Fruit fly (Drosophila melanogaster): ENCODE data around the gene Mec2.

Mec2 gene

DNA sequence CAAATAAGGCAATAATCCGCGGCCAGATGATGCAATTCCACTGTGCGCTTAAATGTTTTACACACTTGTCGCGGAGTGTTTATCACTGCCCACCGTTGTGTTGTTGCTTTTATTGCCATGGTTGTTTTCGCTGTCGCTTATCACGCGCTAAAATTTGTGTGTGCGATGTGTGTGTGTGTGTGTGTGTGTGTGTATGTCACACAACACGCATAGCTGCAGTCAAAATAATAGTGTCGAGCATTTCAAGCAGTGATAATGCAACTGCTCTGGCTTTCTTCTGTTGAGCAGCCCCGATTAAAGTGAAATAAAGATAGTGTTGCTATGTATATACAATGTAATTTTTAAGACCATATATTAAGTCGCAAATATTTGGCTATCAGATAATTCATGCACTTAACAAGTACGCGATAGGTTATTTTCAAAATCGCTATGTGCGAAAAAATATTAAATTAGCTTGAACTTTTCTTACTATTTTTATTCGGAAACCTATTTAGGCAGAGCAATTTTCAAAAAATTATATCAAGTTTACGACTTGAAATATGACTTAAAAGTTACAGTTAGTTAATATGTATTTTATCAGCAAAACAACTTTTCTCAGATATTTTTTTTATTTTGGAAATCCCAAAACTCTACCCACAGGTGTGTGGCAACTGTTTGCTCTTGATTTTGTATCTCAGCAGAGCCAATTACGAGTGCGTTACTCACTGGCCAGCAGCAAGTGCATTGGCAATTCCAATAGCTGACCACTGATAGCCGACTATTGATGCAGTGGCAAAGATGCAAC lies 21.5 kb upstream of the Mec2 start:
- TF ChIP-seq Met (GFP tag; optimal IDR thresholded peaks at IDR 0.05), result peak; percentile 59
- TF ChIP-seq CG15336 (GFP tag; IDR thresholded peaks at IDR 0.05), result no peak
- TF ChIP-seq OdsH (GFP tag; optimal IDR thresholded peaks at IDR 0.05), result peak; percentile 17
- no peak for TF ChIP-seq Sox14 (GFP tag; optimal IDR thresholded peaks at IDR 0.05)
- peak; percentile 26 for TF ChIP-seq CG3032 (tag; optimal IDR thresholded peaks at IDR 0.05)
- TF ChIP-seq Smox (GFP tag; optimal IDR thresholded peaks at IDR 0.05), result peak; percentile 45
- peak; percentile 19 for TF ChIP-seq net (GFP tag; optimal IDR thresholded peaks at IDR 0.05)
- peak; percentile 48 for TF ChIP-seq CG8632 (GFP tag; optimal IDR thresholded peaks at IDR 0.05)
- peak; percentile 82 for TF ChIP-seq svp (GFP tag)
- no peak for TF ChIP-seq dac (GFP tag; optimal IDR thresholded peaks at IDR 0.05)
- TF ChIP-seq CG6808 (GFP tag; optimal IDR thresholded peaks at IDR 0.05), result peak; percentile 41
- TF ChIP-seq CG11902 (GFP tag; optimal IDR thresholded peaks at IDR 0.05), result peak; percentile 5
- peak; percentile 35 for TF ChIP-seq CG34406 (GFP tag; optimal IDR thresholded peaks at IDR 0.05)
- TF ChIP-seq esn (GFP tag; optimal IDR thresholded peaks at IDR 0.05), result peak; percentile 62
- TF ChIP-seq CG6854 (GFP tag; optimal IDR thresholded peaks at IDR 0.05), result no peak
- no peak for TF ChIP-seq CG8119 (GFP tag; IDR thresholded peaks at IDR 0.05)
- no peak for TF ChIP-seq Eip93F (GFP tag; optimal IDR thresholded peaks at IDR 0.05)
- TF ChIP-seq CG32006 (GFP tag; optimal IDR thresholded peaks at IDR 0.05), result peak; percentile 73
- TF ChIP-seq Eip78C (GFP tag), result peak; percentile 89
- no peak for TF ChIP-seq Hr38 (GFP tag; optimal IDR thresholded peaks at IDR 0.05)
- peak; percentile 7 for TF ChIP-seq CG4318 (GFP tag; optimal IDR thresholded peaks at IDR 0.05)
- peak; percentile 49 for TF ChIP-seq Sox102F (GFP tag; optimal IDR thresholded peaks at IDR 0.05)
- TF ChIP-seq CG1621 (tag; optimal IDR thresholded peaks at IDR 0.05), result peak; percentile 0
- TF ChIP-seq CG9139 (GFP tag; optimal IDR thresholded peaks at IDR 0.05), result no peak
- TF ChIP-seq ss (GFP tag; optimal IDR thresholded peaks at IDR 0.05), result no peak
- no peak for TF ChIP-seq Gug (GFP tag; IDR thresholded peaks at IDR 0.05)
- peak; percentile 42 for TF ChIP-seq Ets21C (GFP tag; optimal IDR thresholded peaks at IDR 0.05)
- no peak for TF ChIP-seq CG6163 (GFP tag; IDR thresholded peaks at IDR 0.05)
- TF ChIP-seq CG11762 (GFP tag; optimal IDR thresholded peaks at IDR 0.05; ENCODE audit: insufficient read depth), result peak; percentile 27
- TF ChIP-seq achi (GFP tag; optimal IDR thresholded peaks at IDR 0.05), result peak; percentile 39
- peak; percentile 31 for TF ChIP-seq CG10669 (GFP tag; optimal IDR thresholded peaks at IDR 0.05)
- TF ChIP-seq Hr39 (GFP tag; optimal IDR thresholded peaks at IDR 0.05), result peak; percentile 63
- TF ChIP-seq CG16779 (tag; optimal IDR thresholded peaks at IDR 0.05), result peak; percentile 8
- peak; percentile 38 for TF ChIP-seq CG6276 (GFP tag; optimal IDR thresholded peaks at IDR 0.05)
- TF ChIP-seq Hr4 (GFP tag; optimal IDR thresholded peaks at IDR 0.05), result peak; percentile 51
- TF ChIP-seq fd59A (GFP tag; optimal IDR thresholded peaks at IDR 0.05), result peak; percentile 39
- peak; percentile 51 for TF ChIP-seq vri (GFP tag; optimal IDR thresholded peaks at IDR 0.05)
- no peak for TF ChIP-seq CG11294 (GFP tag; IDR thresholded peaks at IDR 0.05)
- TF ChIP-seq fd85E (GFP tag; optimal IDR thresholded peaks at IDR 0.05), result no peak
- TF ChIP-seq Lpt (GFP tag; optimal IDR thresholded peaks at IDR 0.05), result no peak
- TF ChIP-seq CG6792 (GFP tag; optimal IDR thresholded peaks at IDR 0.05), result peak; percentile 42
- TF ChIP-seq eg (GFP tag; IDR thresholded peaks at IDR 0.05), result 0 out of 3 replicates have a peak, but pooled peaks have one; percentile 30
- peak; percentile 3 for TF ChIP-seq CG8319 (GFP tag; optimal IDR thresholded peaks at IDR 0.05)
- TF ChIP-seq CG7368 (GFP tag; optimal IDR thresholded peaks at IDR 0.05), result no peak
- peak; percentile 18 for TF ChIP-seq Ets96B (tag; optimal IDR thresholded peaks at IDR 0.05)
- TF ChIP-seq Eip75B (GFP tag; optimal IDR thresholded peaks at IDR 0.05), result peak; percentile 9
- TF ChIP-seq topi (GFP tag; optimal IDR thresholded peaks at IDR 0.05), result peak; percentile 48
- peak; percentile 28 for TF ChIP-seq CG10631 (GFP tag; optimal IDR thresholded peaks at IDR 0.05)
- TF ChIP-seq lz (GFP tag; optimal IDR thresholded peaks at IDR 0.05), result peak; percentile 63
- peak; percentile 56 for TF ChIP-seq cyc (GFP tag; optimal IDR thresholded peaks at IDR 0.05)
- TF ChIP-seq fkh (GFP tag; optimal IDR thresholded peaks at IDR 0.05), result no peak
